Worm (Caenorhabditis elegans) whole organism, early embryonic: ENCODE results near the gene dpf-2.

ENCODE experiments used
- B0310.2 ChIP-seq: sonication (generic microtip); optimal IDR thresholded peaks from 2 replicates; lab custom pipeline; 2016; ENCODE audit warnings: mild to moderate bottlenecking, missing genetic modification characterization, missing compliant biosample characterization
- aly-1 ChIP-seq: sonication (generic microtip); optimal IDR thresholded peaks from 2 replicates; lab custom pipeline; 2016; ENCODE audit warnings: missing genetic modification characterization, missing compliant biosample characterization
- ama-1 ChIP-seq: fragments of 150-350 bp; optimal IDR thresholded peaks from 2 replicates; lab custom pipeline; 2014
- ceh-13 ChIP-seq: fragments of 200-800 bp; sonication (Bioruptor generic); optimal IDR thresholded peaks from 2 replicates; lab custom pipeline; 2018; ENCODE audit warnings: mild to moderate bottlenecking, missing genetic modification characterization, missing compliant biosample characterization
- ceh-36 ChIP-seq: sonication (generic microtip); optimal IDR thresholded peaks from 2 replicates; lab custom pipeline; 2016; ENCODE audit warnings: missing genetic modification characterization, inconsistent platforms, missing compliant biosample characterization
- flt-1 ChIP-seq: fragments of 200-800 bp; sonication (Bioruptor generic); IDR thresholded peaks from 2 replicates; pipeline ENCODE4 v1.3.6; 2022; ENCODE audit warnings: missing genetic modification characterization, missing compliant biosample characterization
- hmbx-1 ChIP-seq: sonication (generic microtip); optimal IDR thresholded peaks from 2 replicates; lab custom pipeline; 2016; ENCODE audit warnings: mild to moderate bottlenecking, missing genetic modification characterization, missing compliant biosample characterization
- hmg-4 ChIP-seq: fragments of 200-800 bp; sonication (Bioruptor generic); optimal IDR thresholded peaks from 2 replicates; lab custom pipeline; 2018; ENCODE audit warnings: mild to moderate bottlenecking, missing genetic modification characterization, missing compliant biosample characterization
- hnd-1 ChIP-seq: sonication (generic microtip); optimal IDR thresholded peaks from 2 replicates; lab custom pipeline; 2016; ENCODE audit warnings: missing genetic modification characterization, missing compliant biosample characterization
- pes-1 ChIP-seq: fragments of 200-800 bp; sonication (Bioruptor generic); IDR thresholded peaks from 2 replicates; pipeline ENCODE4 v1.3.6; 2022; ENCODE audit warnings: missing genetic modification reagents, missing genetic modification characterization, missing compliant biosample characterization
- scrt-1 ChIP-seq: fragments of 200-800 bp; sonication (Bioruptor generic); IDR thresholded peaks from 2 replicates; pipeline ENCODE4 v1.3.6; 2022; ENCODE audit warnings: missing genetic modification characterization, missing compliant biosample characterization
- sea-1 ChIP-seq: fragments of 200-800 bp; sonication (Bioruptor generic); conservative IDR thresholded peaks from 2 replicates; pipeline ENCODE4 v1.3.6; 2022; ENCODE audit warnings: missing genetic modification characterization, missing compliant biosample characterization
- tbx-37 ChIP-seq: fragments of 200-800 bp; sonication (Bioruptor generic); conservative IDR thresholded peaks from 2 replicates; pipeline ENCODE4 v1.3.6; 2022; ENCODE audit warnings: missing genetic modification reagents, missing genetic modification characterization, missing compliant biosample characterization

- TF ChIP-seq hmbx-1 (tag; lab: Kevin White, UChicago), result no peak
- no peak for TF ChIP-seq flt-1 (GFP tag; lab: Robert Waterston, UW)
- TF ChIP-seq ama-1 (lab: Kevin White, UChicago), result no peak
- no peak for TF ChIP-seq ceh-36
- TF ChIP-seq tbx-37, result no peak
- no peak for TF ChIP-seq hnd-1 (tag; lab: Kevin White, UChicago)
- TF ChIP-seq aly-1, result no peak
- no peak for TF ChIP-seq B0310.2 (tag; lab: Kevin White, UChicago)
- no peak for TF ChIP-seq pes-1 (GFP tag; lab: Robert Waterston, UW)
- no peak for TF ChIP-seq sea-1 (GFP tag; lab: Robert Waterston, UW)
- no peak for TF ChIP-seq hmg-4 (GFP tag; lab: Kevin White, UChicago)
- TF ChIP-seq scrt-1 (GFP tag; lab: Robert Waterston, UW), result no peak
- TF ChIP-seq ceh-13, result no peak
These were observed 17.4 kb downstream of the dpf-2 start, which contains the start of gene acd-3 for ce11 chrX:14849054-14849453.
